Worm (Caenorhabditis elegans) whole organism, young adult: ENCODE measurements around the gene F17H10.2.

Experiments used
- B0261.1 ChIP-seq: sonication (generic microtip); optimal IDR thresholded peaks from 2 replicates; lab custom pipeline; 2016; ENCODE audit warnings: mild to moderate bottlenecking, missing genetic modification characterization, moderate library complexity, missing compliant biosample characterization
- D2030.7 ChIP-seq: fragments of 200-800 bp; sonication (Bioruptor generic); IDR thresholded peaks from 2 replicates; pipeline ENCODE4 v1.3.6; 2022; ENCODE audit warnings: missing genetic modification reagents, missing genetic modification characterization, missing compliant biosample characterization
- F52B5.7 ChIP-seq: sonication (generic microtip); optimal IDR thresholded peaks from 2 replicates; lab custom pipeline; 2016; ENCODE audit warnings: mild to moderate bottlenecking, missing genetic modification characterization, missing compliant biosample characterization
- atf-7 ChIP-seq: sonication (generic microtip); optimal IDR thresholded peaks from 2 replicates; lab custom pipeline; 2017; ENCODE audit warnings: mild to moderate bottlenecking, missing genetic modification characterization, missing compliant biosample characterization
- cebp-1 ChIP-seq, 2 experiments: fragments of 200-800 bp in 1 of 2; sonication (Bioruptor generic) in 1 of 2; sonication (generic microtip) in 1 of 2; IDR thresholded peaks in 1 of 2; optimal IDR thresholded peaks in 1 of 2; 2 replicates each; pipeline versions ENCODE4 v1.3.6 to Lab custom; 2017 to 2022; ENCODE audit warnings: missing compliant biosample characterization in 2 of 2, missing genetic modification characterization in 2 of 2, mild to moderate bottlenecking in 1 of 2, missing genetic modification reagents in 1 of 2, moderate library complexity in 1 of 2
- hlh-26 ChIP-seq: fragments of 200-800 bp; sonication (Bioruptor generic); conservative IDR thresholded peaks from 2 replicates; pipeline ENCODE4 v1.3.6; 2022; ENCODE audit warnings: missing genetic modification reagents, missing genetic modification characterization, missing compliant biosample characterization
- nfya-1 ChIP-seq: sonication (generic microtip); optimal IDR thresholded peaks from 2 replicates; lab custom pipeline; 2017; ENCODE audit warnings: antibody characterized with exemption, missing compliant biosample characterization, missing genetic modification characterization, borderline replicate concordance; ENCODE audit not compliant: insufficient read depth
- nhr-120 ChIP-seq: fragments of 200-800 bp; sonication (Bioruptor generic); IDR thresholded peaks from 2 replicates; pipeline ENCODE4 v1.3.6; 2022; ENCODE audit warnings: missing genetic modification characterization, missing compliant biosample characterization
- nhr-80 ChIP-seq: sonication (generic microtip); optimal IDR thresholded peaks from 2 replicates; lab custom pipeline; 2016; ENCODE audit warnings: missing genetic modification characterization, missing compliant biosample characterization
- pha-4 ChIP-seq: fragments of 150-350 bp; sonication (generic microtip); optimal IDR thresholded peaks from 2 replicates; lab custom pipeline; 2014; ENCODE audit warnings: missing biosample characterization, missing genetic modification reagents, missing genetic modification characterization
- sea-2 ChIP-seq: fragments of 200-800 bp; sonication (Bioruptor generic); IDR thresholded peaks from 2 replicates; pipeline ENCODE4 v1.3.6; 2022; ENCODE audit warnings: missing genetic modification characterization, missing compliant biosample characterization
- unc-62 ChIP-seq: fragments of 150-350 bp; optimal IDR thresholded peaks from 2 replicates; lab custom pipeline; 2014; ENCODE audit warnings: missing biosample characterization, missing genetic modification reagents, missing genetic modification characterization
- zim-3 ChIP-seq: sonication (generic microtip); optimal IDR thresholded peaks from 2 replicates; lab custom pipeline; 2017; ENCODE audit warnings: mild to moderate bottlenecking, missing genetic modification characterization, moderate library complexity, missing compliant biosample characterization

DNA sequence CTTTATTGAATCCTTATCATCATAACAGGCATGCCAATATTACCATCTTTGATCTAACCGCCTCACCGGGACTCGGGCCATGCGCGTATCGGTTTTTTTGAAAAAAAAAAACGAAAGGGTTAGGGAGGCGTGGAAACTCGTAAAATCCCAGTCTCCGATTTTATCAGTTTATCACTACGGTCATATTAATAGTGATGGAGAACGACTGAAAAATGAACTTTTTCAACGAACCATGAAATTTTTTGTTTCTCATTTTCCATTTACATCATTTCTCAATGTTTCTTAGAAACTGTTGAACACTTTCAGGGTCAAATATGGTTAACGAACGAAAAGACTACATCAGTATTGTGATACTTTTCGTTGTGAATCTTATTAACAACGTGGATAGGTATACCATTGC lies 16.4 kb downstream of the F17H10.2 start, which contains the start of gene spin-3:
- TF ChIP-seq atf-7 (no peak), pha-4 (tag; lab: Kevin White, UChicago) (no peak), nhr-80 (tag; lab: Kevin White, UChicago) (no peak), sea-2 (GFP tag; lab: Robert Waterston, UW) (no peak), unc-62 (GFP tag; lab: Kevin White, UChicago) (no peak), nhr-120 (GFP tag; lab: Robert Waterston, UW) (no peak), D2030.7 (no peak), hlh-26 (GFP tag; lab: Robert Waterston, UW) (no peak), cebp-1 (GFP tag; IDR thresholded peaks at IDR 0.05; lab: Robert Waterston, UW) (no peak), cebp-1 (tag; optimal IDR thresholded peaks at IDR 0.05; lab: Kevin White, UChicago) (no peak), zim-3 (tag; lab: Kevin White, UChicago) (no peak), nfya-1 (tag; lab: Kevin White, UChicago) (no peak), F52B5.7 (no peak), B0261.1 (tag; lab: Kevin White, UChicago) (no peak)
